Worm (Caenorhabditis elegans) whole organism, L1 larva: ENCODE results near the gene itr-1.

ENCODE experiments used
- C04F5.9 ChIP-seq: sonication (generic microtip); optimal IDR thresholded peaks from 2 replicates; lab custom pipeline; 2016; ENCODE audit warnings: missing genetic modification characterization, missing compliant biosample characterization
- C16A3.4 ChIP-seq: fragments of 150-350 bp; optimal IDR thresholded peaks from 2 replicates; lab custom pipeline; 2014; ENCODE audit warnings: missing biosample characterization, missing genetic modification characterization
- C34B4.2 ChIP-seq: sonication (generic microtip); optimal IDR thresholded peaks from 2 replicates; lab custom pipeline; 2017; ENCODE audit warnings: mild to moderate bottlenecking, missing genetic modification characterization, missing compliant biosample characterization
- F16B12.6 ChIP-seq: fragments of 150-350 bp; optimal IDR thresholded peaks from 2 replicates; lab custom pipeline; 2014; ENCODE audit warnings: missing biosample characterization, missing genetic modification characterization
- Y116A8C.19 ChIP-seq: sonication (generic microtip); optimal IDR thresholded peaks from 2 replicates; lab custom pipeline; 2016; ENCODE audit warnings: missing compliant biosample characterization, missing genetic modification characterization, borderline replicate concordance
- aly-2 ChIP-seq: fragments of 150-350 bp; optimal IDR thresholded peaks from 2 replicates; lab custom pipeline; 2014; ENCODE audit warnings: missing biosample characterization, missing genetic modification characterization
- blmp-1 ChIP-seq: fragments of 150-350 bp; optimal IDR thresholded peaks from 2 replicates; lab custom pipeline; 2014; ENCODE audit warnings: missing biosample characterization, missing genetic modification characterization
- ceh-8 ChIP-seq: fragments of 200-800 bp; sonication (Bioruptor generic); optimal IDR thresholded peaks from 2 replicates; lab custom pipeline; 2018; ENCODE audit warnings: mild to moderate bottlenecking, missing genetic modification characterization, moderate library complexity, missing compliant biosample characterization
- ceh-88 ChIP-seq: fragments of 200-800 bp; sonication (Bioruptor generic); IDR thresholded peaks from 2 replicates; pipeline ENCODE4 v1.3.6; 2022; ENCODE audit warnings: missing genetic modification characterization, missing compliant biosample characterization
- dpl-1 ChIP-seq, 3 experiments: fragments of 150-350 bp in 2 of 3; sonication (generic microtip) in 1 of 3; optimal IDR thresholded peaks; 2 replicates each; lab custom pipeline; 2014 to 2017; ENCODE audit warnings: missing biosample characterization in 3 of 3, missing genetic modification characterization in 3 of 3, missing genetic modification reagents in 3 of 3
- dsc-1 ChIP-seq: sonication (generic microtip); optimal IDR thresholded peaks from 2 replicates; lab custom pipeline; 2016; ENCODE audit warnings: mild to moderate bottlenecking, missing genetic modification characterization, missing compliant biosample characterization
- efl-1 ChIP-seq, 4 experiments: fragments of 150-350 bp; optimal IDR thresholded peaks in 3 of 4; peaks in 1 of 4; 1 replicate in 1 of 4; 2 replicates in 3 of 4; lab custom pipeline; 2014; ENCODE audit warnings: missing biosample characterization in 2 of 4, missing genetic modification characterization in 2 of 4, missing genetic modification reagents in 2 of 4
- egl-13 ChIP-seq: sonication (generic microtip); optimal IDR thresholded peaks from 2 replicates; lab custom pipeline; 2016; ENCODE audit warnings: missing genotype, missing genetic modification reagents, missing genetic modification characterization, missing compliant biosample characterization
- egl-27 ChIP-seq, 2 experiments: fragments of 150-350 bp in 1 of 2; sonication (generic microtip); optimal IDR thresholded peaks; 3 replicates each; lab custom pipeline; 2017 to 2018; ENCODE audit warnings: missing biosample characterization in 2 of 2, missing genetic modification characterization in 2 of 2, missing genetic modification reagents in 2 of 2
- elt-2 ChIP-seq: sonication (generic microtip); optimal IDR thresholded peaks from 2 replicates; lab custom pipeline; 2016; ENCODE audit warnings: missing genetic modification characterization, mild to moderate bottlenecking, inconsistent platforms, missing compliant biosample characterization, missing genetic modification reagents
- elt-3 ChIP-seq, 6 experiments: fragments of 150-350 bp in 1 of 6; sonication (generic microtip); optimal IDR thresholded peaks; 2 replicates each; lab custom pipeline; 2017 to 2018; ENCODE audit warnings: missing biosample characterization in 6 of 6, missing genetic modification characterization in 6 of 6, inconsistent platforms in 1 of 6
- fkh-4 ChIP-seq: sonication (generic microtip); optimal IDR thresholded peaks from 2 replicates; lab custom pipeline; 2016; ENCODE audit warnings: missing compliant biosample characterization, missing genetic modification characterization, borderline replicate concordance
- fkh-8 ChIP-seq: sonication (generic microtip); optimal IDR thresholded peaks from 2 replicates; lab custom pipeline; 2016; ENCODE audit warnings: mild to moderate bottlenecking, missing genetic modification characterization, missing compliant biosample characterization
- fos-1 ChIP-seq: fragments of 150-350 bp; optimal IDR thresholded peaks from 2 replicates; lab custom pipeline; 2014; ENCODE audit warnings: missing biosample characterization, missing genetic modification characterization
- hlh-4 ChIP-seq: sonication (generic microtip); optimal IDR thresholded peaks from 2 replicates; lab custom pipeline; 2016; ENCODE audit warnings: mild to moderate bottlenecking, missing genetic modification characterization, missing compliant biosample characterization
- hpl-2 ChIP-seq: fragments of 150-350 bp; optimal IDR thresholded peaks from 2 replicates; lab custom pipeline; 2014; ENCODE audit warnings: missing biosample characterization, missing genetic modification reagents, missing genetic modification characterization
- lin-15B ChIP-seq: fragments of 150-350 bp; sonication (generic microtip); optimal IDR thresholded peaks from 3 replicates; lab custom pipeline; 2014; ENCODE audit warnings: missing biosample characterization, missing genetic modification characterization
- lin-35 ChIP-seq, 2 experiments: fragments of 150-350 bp; optimal IDR thresholded peaks; 2 replicates each; lab custom pipeline; 2014; ENCODE audit warnings: missing biosample characterization in 2 of 2, missing genetic modification characterization in 2 of 2, missing genetic modification reagents in 2 of 2
- lin-39 ChIP-seq: fragments of 150-350 bp; optimal IDR thresholded peaks from 2 replicates; lab custom pipeline; 2014; ENCODE audit warnings: missing biosample characterization, missing genetic modification reagents, missing genetic modification characterization
- lir-3 ChIP-seq: sonication (generic microtip); optimal IDR thresholded peaks from 2 replicates; lab custom pipeline; 2016; ENCODE audit warnings: mild to moderate bottlenecking, missing genetic modification characterization, moderate library complexity, missing compliant biosample characterization; ENCODE audit not compliant: poor library complexity
- lsy-2 ChIP-seq, 2 experiments: fragments of 150-350 bp; optimal IDR thresholded peaks; 2 replicates each; lab custom pipeline; 2014; ENCODE audit warnings: missing biosample characterization in 2 of 2, missing genetic modification characterization in 2 of 2
- mef-2 ChIP-seq: fragments of 150-350 bp; optimal IDR thresholded peaks from 2 replicates; lab custom pipeline; 2014; ENCODE audit warnings: missing biosample characterization, missing genetic modification characterization
- mep-1 ChIP-seq: fragments of 150-350 bp; optimal IDR thresholded peaks from 2 replicates; lab custom pipeline; 2014; ENCODE audit warnings: missing biosample characterization, missing genetic modification characterization
- nhr-11 ChIP-seq: fragments of 150-350 bp; optimal IDR thresholded peaks from 2 replicates; lab custom pipeline; 2014; ENCODE audit warnings: missing biosample characterization, missing genetic modification characterization
- nhr-20 ChIP-seq: sonication (generic microtip); optimal IDR thresholded peaks from 2 replicates; lab custom pipeline; 2016; ENCODE audit warnings: mild to moderate bottlenecking, missing genetic modification characterization, missing compliant biosample characterization
- nhr-71 ChIP-seq: sonication (generic microtip); optimal IDR thresholded peaks from 2 replicates; lab custom pipeline; 2016; ENCODE audit warnings: mild to moderate bottlenecking, missing genetic modification characterization, moderate library complexity, missing compliant biosample characterization
- nhr-77 ChIP-seq: fragments of 150-350 bp; optimal IDR thresholded peaks from 2 replicates; lab custom pipeline; 2014; ENCODE audit warnings: missing biosample characterization, missing genetic modification characterization
- nhr-85 ChIP-seq: sonication (generic microtip); peaks from one replicate; lab custom pipeline; 2016; ENCODE audit warnings: missing genetic modification characterization, inconsistent platforms, missing compliant biosample characterization
- nhr-90 ChIP-seq: sonication (generic microtip); optimal IDR thresholded peaks from 2 replicates; lab custom pipeline; 2016; ENCODE audit warnings: mild to moderate bottlenecking, missing genetic modification characterization, missing compliant biosample characterization; ENCODE audit not compliant: poor library complexity
- pag-3 ChIP-seq: sonication (generic microtip); optimal IDR thresholded peaks from 2 replicates; lab custom pipeline; 2017; ENCODE audit warnings: missing genetic modification characterization, mild to moderate bottlenecking, missing compliant biosample characterization, antibody characterized with exemption, borderline replicate concordance; ENCODE audit not compliant: insufficient read depth
- pqm-1 ChIP-seq: sonication (generic microtip); optimal IDR thresholded peaks from 3 replicates; lab custom pipeline; 2017; ENCODE audit warnings: missing biosample characterization, missing genetic modification characterization
- rnt-1 ChIP-seq: sonication (generic microtip); optimal IDR thresholded peaks from 2 replicates; lab custom pipeline; 2016; ENCODE audit warnings: mild to moderate bottlenecking, missing genetic modification characterization, moderate library complexity, missing compliant biosample characterization
- snu-23 ChIP-seq: sonication (generic microtip); optimal IDR thresholded peaks from 2 replicates; lab custom pipeline; 2016; ENCODE audit warnings: missing genetic modification characterization, missing compliant biosample characterization
- swsn-7 ChIP-seq: sonication (generic microtip); optimal IDR thresholded peaks from 2 replicates; lab custom pipeline; 2016; ENCODE audit warnings: missing genetic modification characterization, missing compliant biosample characterization
- tbx-2 ChIP-seq: sonication (generic microtip); optimal IDR thresholded peaks from 2 replicates; lab custom pipeline; 2016; ENCODE audit warnings: missing genetic modification characterization, missing compliant biosample characterization
- unc-30 ChIP-seq: sonication (generic microtip); optimal IDR thresholded peaks from 2 replicates; lab custom pipeline; 2017; ENCODE audit warnings: missing biosample characterization, missing genetic modification characterization
- unc-86 ChIP-seq: sonication (generic microtip); optimal IDR thresholded peaks from 2 replicates; lab custom pipeline; 2016; ENCODE audit warnings: missing genetic modification characterization, missing compliant biosample characterization
- vab-15 ChIP-seq: sonication (generic microtip); optimal IDR thresholded peaks from 2 replicates; lab custom pipeline; 2017; ENCODE audit warnings: missing genotype, mild to moderate bottlenecking, missing genetic modification characterization, missing compliant biosample characterization

itr-1 gene

DNA sequence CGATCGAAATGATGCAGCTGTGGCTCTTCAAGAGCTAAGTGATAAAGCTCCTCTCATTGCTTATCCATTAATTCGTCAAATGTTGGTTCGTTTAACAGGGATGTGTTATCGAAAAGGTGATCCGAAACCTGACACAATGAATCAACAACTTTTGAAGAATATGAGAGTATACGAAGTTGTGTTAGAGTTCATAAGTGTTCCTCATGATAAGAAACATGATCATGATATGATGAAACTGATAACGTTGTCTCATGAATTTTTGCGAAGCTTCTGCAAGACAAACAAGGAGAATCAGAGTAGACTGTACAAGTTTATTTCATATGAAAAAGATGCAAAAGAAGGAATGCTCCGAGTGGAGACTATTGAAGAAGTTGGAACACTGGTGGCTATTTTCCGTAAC, 14.4 kb downstream of the itr-1 start:
- TF ChIP-seq nhr-77 (tag; lab: Kevin White, UChicago) (no peak), elt-2 (tag; lab: Kevin White, UChicago) (peak; percentile 74)

DNA sequence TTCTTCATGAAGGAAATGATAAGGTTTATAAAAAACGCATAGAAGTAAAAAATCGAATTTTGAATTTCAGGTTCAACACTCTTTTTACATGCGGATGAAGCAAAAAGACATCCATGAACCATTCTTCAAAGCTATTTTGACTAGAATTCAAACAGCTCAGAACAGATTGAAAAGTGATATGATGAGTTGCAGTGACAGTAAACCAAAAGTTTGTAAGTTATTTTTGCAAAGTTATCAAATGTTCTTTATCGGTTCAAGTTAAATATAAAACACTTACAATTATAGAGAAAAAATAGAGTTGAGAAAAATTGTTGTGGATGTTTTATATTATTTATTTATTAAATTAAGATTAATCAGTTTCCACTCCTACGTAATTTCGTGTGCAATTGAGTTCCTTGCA, 17.5 kb downstream of the itr-1 start:
- TF ChIP-seq lir-3 (tag; lab: Kevin White, UChicago) = no peak
- no peak for TF ChIP-seq swsn-7

- TF ChIP-seq dpl-1 (GFP tag; optimal IDR thresholded peaks at IDR 0.05; lab: Kevin White, UChicago) (no peak), rnt-1 (tag; lab: Kevin White, UChicago) (no peak), fkh-4 (no peak), Y116A8C.19 (no peak), efl-1 (optimal IDR thresholded peaks at IDR 0.05; lab: Kevin White, UChicago) (no peak), efl-1 (GFP tag; optimal IDR thresholded peaks at IDR 0.05 in 1 of 2; lab: Kevin White, UChicago) (no peak), ceh-88 (GFP tag; lab: Robert Waterston, UW) (no peak), nhr-85 (tag; lab: Kevin White, UChicago) (no peak), snu-23 (GFP tag; lab: Kevin White, UChicago) (no peak), mep-1 (tag; lab: Kevin White, UChicago) (no peak), pag-3 (tag; lab: Kevin White, UChicago) (no peak)
- TF ChIP-seq, all 84 proteins: peak for 0
Observed at ce11 chrIV:7698320-7698719, 23.3 kb downstream of the itr-1 start, which contains the start of gene flp-13. TSS of gene flp-13 (minus strand) at chrIV:7698420.

ce11 chrIV:7706805-7707204, 31.8 kb downstream of the itr-1 start, which contains the start of gene F33D4.4:
TSS of gene F33D4.4 (minus strand) at chrIV:7706905.
- TF ChIP-seq nhr-90 (no peak), tbx-2 (tag; lab: Kevin White, UChicago) (no peak), lin-39 (tag; lab: Kevin White, UChicago) (no peak), dsc-1 (tag; lab: Kevin White, UChicago) (peak; percentile 34), blmp-1 (tag; lab: Kevin White, UChicago) (peak; percentile 49), aly-2 (tag; lab: Kevin White, UChicago) (no peak), hpl-2 (GFP tag; lab: Kevin White, UChicago) (no peak)

ce11 chrIV:7709701-7710100, 34.7 kb downstream of the itr-1 start, which contains the start of the genes mrpl-1, emc-6 and mrps-24:
TSS of gene mrpl-1 (minus strand) at chrIV:7709701.
TSS of gene emc-6 (minus strand) at chrIV:7709736.
TSS of gene mrps-24 (plus strand) at chrIV:7710045.
- TF ChIP-seq efl-1 (optimal IDR thresholded peaks at IDR 0.05; lab: Kevin White, UChicago) (peak; percentile 58 to 67), efl-1 (GFP tag; optimal IDR thresholded peaks at IDR 0.05 in 1 of 2; lab: Kevin White, UChicago) (peak; percentile 69 to 94), C34B4.2 (tag; lab: Kevin White, UChicago) (no peak), swsn-7 (peak; percentile 68), nhr-11 (no peak), lsy-2 (tag; optimal IDR thresholded peaks at IDR 0.05; lab: Kevin White, UChicago) (peak; percentile 78 to 85), vab-15 (tag; lab: Kevin White, UChicago) (no peak), nhr-20 (peak; percentile 59), pqm-1 (tag; lab: Kevin White, UChicago) (no peak), nhr-71 (tag; lab: Kevin White, UChicago) (peak; percentile 76), fkh-8 (tag; lab: Kevin White, UChicago) (peak; percentile 18), elt-3 (tag; optimal IDR thresholded peaks at IDR 0.05; lab: Kevin White, UChicago) (peak in 1 of 6 experiments; percentile 16), tbx-2 (tag; lab: Kevin White, UChicago) (peak; percentile 56), snu-23 (GFP tag; lab: Kevin White, UChicago) (peak; percentile 73), lin-15B (tag; lab: Kevin White, UChicago) (peak; percentile 74), F16B12.6 (tag; lab: Kevin White, UChicago) (peak; percentile 84), egl-27 (tag; optimal IDR thresholded peaks at IDR 0.05; lab: Kevin White, UChicago) (no peak), egl-13 (tag; lab: Kevin White, UChicago) (peak; percentile 35), elt-2 (tag; lab: Kevin White, UChicago) (peak; percentile 3), C04F5.9 (no peak), mef-2 (tag; lab: Kevin White, UChicago) (no peak), hlh-4 (tag; lab: Kevin White, UChicago) (no peak), lin-35 (GFP tag; optimal IDR thresholded peaks at IDR 0.05; lab: Kevin White, UChicago) (peak; percentile 67 to 75), ceh-8 (no peak), nhr-90 (peak; percentile 56), unc-30 (tag; lab: Kevin White, UChicago) (no peak), fos-1 (tag; lab: Kevin White, UChicago) (no peak), unc-86 (peak; percentile 36), C16A3.4 (tag; lab: Kevin White, UChicago) (peak; percentile 82), blmp-1 (tag; lab: Kevin White, UChicago) (peak; percentile 50)
